Fruit fly (Drosophila melanogaster): Measurements from ENCODE around the gene CG13982.
A peak's percentile ranks its signal among the peaks of the same experiment; 100 is the strongest.

The CG13982 gene

dm6 chr2L:6372088-6372487 lies 40.0 kb upstream of the CG13982 start, which contains the start of gene slam:
slam (plus strand) TSS chr2L:6372388.
- TF ChIP-seq fd59A (GFP tag; optimal IDR thresholded peaks at IDR 0.05): no peak
- no peak for TF ChIP-seq CG8319 (GFP tag; optimal IDR thresholded peaks at IDR 0.05)
- TF ChIP-seq Sox15 (GFP tag; optimal IDR thresholded peaks at IDR 0.05): no peak
- no peak for TF ChIP-seq Smox (GFP tag; optimal IDR thresholded peaks at IDR 0.05)
- TF ChIP-seq spab (GFP tag; optimal IDR thresholded peaks at IDR 0.05): no peak
- TF ChIP-seq topi (GFP tag; optimal IDR thresholded peaks at IDR 0.05): no peak
- TF ChIP-seq Ets21C (GFP tag; optimal IDR thresholded peaks at IDR 0.05): no peak
- TF ChIP-seq svp (GFP tag): no peak
- TF ChIP-seq CG7368 (GFP tag; optimal IDR thresholded peaks at IDR 0.05): no peak
- TF ChIP-seq CG3919 (GFP tag; optimal IDR thresholded peaks at IDR 0.05): no peak

- no peak for TF ChIP-seq achi (GFP tag; optimal IDR thresholded peaks at IDR 0.05)
Observed at dm6 chr2L:6373141-6373540, 39.0 kb upstream of the CG13982 start.

- TF ChIP-seq eg (GFP tag; IDR thresholded peaks at IDR 0.05) (0 out of 3 replicates have a peak, but pooled peaks have one; percentile 30), CG8632 (GFP tag; optimal IDR thresholded peaks at IDR 0.05) (no peak), Eip78C (GFP tag) (peak; percentile 42), lz (GFP tag; optimal IDR thresholded peaks at IDR 0.05) (no peak), svp (GFP tag) (peak; percentile 70), Hr39 (GFP tag; optimal IDR thresholded peaks at IDR 0.05) (peak; percentile 0), CG31627 (GFP tag; optimal IDR thresholded peaks at IDR 0.05) (peak; percentile 3), CG6163 (GFP tag; IDR thresholded peaks at IDR 0.05) (0 out of 3 replicates have a peak, but pooled peaks have one; percentile 22)
Observed at dm6 chr2L:6379197-6379596, 32.9 kb upstream of the CG13982 start.

- TF ChIP-seq CG6792 (GFP tag; optimal IDR thresholded peaks at IDR 0.05): no peak
- peak; percentile 56 for TF ChIP-seq svp (GFP tag)
Observed at dm6 chr2L:6380966-6381365, 31.1 kb upstream of the CG13982 start, which contains the start of gene Nepl5. Nepl5 (plus strand) TSS chr2L:6381266.

- peak; percentile 99 for TF ChIP-seq svp (GFP tag)
- TF ChIP-seq Eip78C (GFP tag): peak; percentile 15
- TF ChIP-seq Met (GFP tag; optimal IDR thresholded peaks at IDR 0.05): no peak
Observed at dm6 chr2L:6385409-6385808, 26.7 kb upstream of the CG13982 start, which contains the start of gene Nepl6. Nepl6 (minus strand) TSS chr2L:6385512.

- TF ChIP-seq svp (GFP tag) (peak; percentile 94), Blimp-1 (GFP tag; optimal IDR thresholded peaks at IDR 0.05) (no peak)
Observed at dm6 chr2L:6387068-6387467, 25.0 kb upstream of the CG13982 start.

dm6 chr2L:6391469-6391868 lies 20.6 kb upstream of the CG13982 start:
- TF ChIP-seq CG6854 (GFP tag; optimal IDR thresholded peaks at IDR 0.05): no peak
- TF ChIP-seq Met (GFP tag; optimal IDR thresholded peaks at IDR 0.05): no peak
- no peak for TF ChIP-seq pdm3 (GFP tag; optimal IDR thresholded peaks at IDR 0.05)
- no peak for TF ChIP-seq Hr38 (GFP tag; optimal IDR thresholded peaks at IDR 0.05)
- no peak for TF ChIP-seq lz (GFP tag; optimal IDR thresholded peaks at IDR 0.05)
- no peak for TF ChIP-seq fd85E (GFP tag; optimal IDR thresholded peaks at IDR 0.05)
- no peak for TF ChIP-seq spab (GFP tag; optimal IDR thresholded peaks at IDR 0.05)
- no peak for TF ChIP-seq CG16779 (tag; optimal IDR thresholded peaks at IDR 0.05)
- no peak for TF ChIP-seq Lpt (GFP tag; optimal IDR thresholded peaks at IDR 0.05)
- TF ChIP-seq Sox102F (GFP tag; optimal IDR thresholded peaks at IDR 0.05): no peak
- TF ChIP-seq Ets21C (GFP tag; optimal IDR thresholded peaks at IDR 0.05): no peak
- no peak for TF ChIP-seq Blimp-1 (GFP tag; optimal IDR thresholded peaks at IDR 0.05)
- TF ChIP-seq vri (GFP tag; optimal IDR thresholded peaks at IDR 0.05): no peak
- TF ChIP-seq OdsH (GFP tag; optimal IDR thresholded peaks at IDR 0.05): no peak

Data from whole organism, prepupa.